Fruit fly (Drosophila melanogaster) ovary, adult (tissue): ENCODE data around the gene Dim1.
A peak's percentile ranks its signal among the peaks of the same experiment; 100 is the strongest.

Experiments used
- CG17801 ChIP-seq: fragments of 200-800 bp; optimal IDR thresholded peaks from 2 replicates; lab custom pipeline; 2019; ENCODE audit warnings: missing biosample characterization, mild to moderate bottlenecking, missing genetic modification characterization, moderate library complexity; ENCODE audit not compliant: partially characterized antibody

The Dim1 gene

dm6 chr2L:4418819-4419218 lies 15.8 kb downstream of the Dim1 start:
- TF ChIP-seq CG17801 (GFP tag; lab: Kevin White, UChicago), result no peak

- TF ChIP-seq CG17801 (GFP tag; lab: Kevin White, UChicago), result no peak
These were observed 19.1 kb downstream of the Dim1 start for dm6 chr2L:4422154-4422553.

DNA sequence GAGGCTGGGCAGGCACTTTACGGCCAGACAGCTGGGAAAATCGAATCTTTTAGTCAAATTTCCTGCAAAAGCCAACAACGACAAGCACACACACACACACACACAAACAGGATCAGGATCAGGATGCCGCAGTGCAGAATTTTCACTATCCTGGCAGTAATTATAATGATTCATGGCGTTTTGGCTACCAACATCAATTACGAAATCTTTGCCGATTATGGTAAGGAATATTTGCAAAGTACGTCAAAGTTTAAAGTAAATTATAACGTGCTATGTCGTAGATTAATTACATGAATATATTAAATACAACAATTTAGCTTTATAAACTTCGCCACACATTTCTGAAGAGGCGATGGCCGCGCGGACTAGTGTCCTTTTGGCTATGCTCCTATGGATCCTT lies 30.6 kb downstream of the Dim1 start, which contains the start of the genes CG34177 and CG34178:
TSS of gene CG34177 (plus strand) at position 301 of the 400 bp plus-strand sequence.
TSS of gene CG34178 (plus strand) at position 301 of the 400 bp plus-strand sequence.
- TF ChIP-seq CG17801 (GFP tag; lab: Kevin White, UChicago), result no peak

DNA sequence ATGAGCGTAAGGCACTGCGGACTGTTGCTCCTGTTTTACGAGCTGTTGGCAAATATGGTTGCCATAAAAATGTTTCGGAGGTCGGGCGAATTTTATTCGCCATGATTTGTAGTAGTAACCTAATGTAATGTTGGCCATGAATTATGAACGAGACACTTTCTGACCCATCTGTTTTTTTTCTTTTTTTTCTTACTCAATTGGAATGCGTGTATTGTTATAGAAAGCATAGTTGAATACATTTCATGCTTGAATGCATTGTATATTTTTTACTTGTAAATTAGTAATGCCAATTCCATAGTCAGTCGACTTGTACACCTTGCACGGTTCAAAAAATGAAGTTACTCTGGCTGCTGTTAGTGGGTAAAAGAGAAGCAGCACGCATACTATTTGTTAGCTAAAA lies 34.4 kb downstream of the Dim1 start, which contains the start of gene CG43056:
TSS of gene CG43056 (plus strand) at position 301 of the 400 bp plus-strand sequence.
- no peak for TF ChIP-seq CG17801 (GFP tag; lab: Kevin White, UChicago)

DNA sequence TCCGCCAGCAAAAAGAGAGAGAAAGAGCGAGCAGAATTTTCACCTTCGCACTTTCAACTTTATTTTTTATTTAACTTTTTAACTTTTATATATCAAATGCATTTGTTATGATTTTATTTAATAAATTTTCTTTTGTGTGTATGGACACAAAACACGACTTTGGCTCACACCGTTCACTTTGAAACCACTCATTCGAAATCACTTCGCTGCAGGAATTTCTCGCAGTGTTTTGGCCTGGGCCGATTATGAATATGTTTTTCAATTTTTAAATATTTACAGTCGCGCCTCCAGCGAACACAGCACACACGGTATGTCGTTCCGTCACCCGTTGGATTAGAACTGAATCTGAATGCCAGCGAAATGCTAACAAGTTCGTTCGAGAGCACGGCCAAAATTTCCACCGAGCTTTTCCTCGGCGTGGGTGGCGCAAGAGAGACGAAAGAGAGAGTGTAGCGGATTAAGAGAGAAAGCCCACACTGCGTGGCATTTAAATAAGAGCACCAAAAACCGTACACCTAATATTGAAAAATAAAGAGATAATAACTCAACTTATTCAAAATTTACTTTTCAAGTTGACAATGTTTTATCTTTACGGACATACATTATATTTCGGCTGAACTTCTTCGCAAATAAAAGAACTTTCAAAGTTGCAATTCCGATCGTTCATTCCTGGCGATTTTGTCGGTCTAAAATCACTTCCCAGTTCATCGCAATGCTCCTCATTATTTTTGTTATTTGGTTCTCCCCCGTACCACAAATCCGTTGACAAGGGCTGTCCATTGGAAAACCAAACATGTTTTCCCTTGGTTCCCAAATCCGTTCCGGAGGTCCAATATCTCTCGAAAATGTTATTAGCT lies 38.1 kb downstream of the Dim1 start, which contains the start of gene CG15431:
TSS of gene CG15431 (minus strand) at position 402 of the 857 bp plus-strand sequence.
- no peak for TF ChIP-seq CG17801 (GFP tag; lab: Kevin White, UChicago)

DNA sequence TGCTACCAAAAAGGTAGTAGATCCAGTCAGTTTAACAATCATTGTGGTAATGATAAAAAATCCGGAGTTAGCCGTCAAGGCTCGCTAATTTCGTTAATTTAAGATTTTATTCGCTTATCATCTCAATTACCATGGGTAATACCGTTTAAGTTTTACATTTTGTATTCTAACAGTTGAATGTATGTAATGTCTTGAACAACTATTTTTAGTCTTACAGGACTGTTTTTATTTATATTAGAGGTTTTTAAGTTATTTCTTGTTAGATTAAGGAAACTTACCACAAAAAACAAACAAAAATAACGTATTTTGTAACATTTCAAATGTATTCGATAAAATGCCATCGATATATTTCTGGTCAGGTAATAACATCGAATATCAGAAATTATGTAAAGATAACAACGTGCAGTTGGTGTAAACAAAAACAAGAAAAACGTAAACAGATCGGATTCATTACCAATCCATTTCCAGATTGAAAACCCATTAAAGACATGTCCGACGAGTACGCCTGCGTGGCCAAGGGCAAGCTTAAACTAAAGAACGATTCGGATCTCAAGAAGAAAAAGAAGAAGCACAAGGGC lies 39.0 kb downstream of the Dim1 start, which contains the start of the genes Sfp24F and CG15432:
TSS of gene Sfp24F (minus strand) at position 51 of the 578 bp plus-strand sequence.
TSS of gene CG15432 (plus strand) at position 311 of the 578 bp plus-strand sequence.
- TF ChIP-seq CG17801 (GFP tag; lab: Kevin White, UChicago), result peak; percentile 14

- peak; percentile 3 for TF ChIP-seq CG17801 (GFP tag; lab: Kevin White, UChicago)
These were observed 41.4 kb downstream of the Dim1 start, which contains the start of the genes morgue and Elp3 for dm6 chr2L:4444457-4444856. Gene morgue (minus strand): TSS chr2L:4444680. Gene Elp3 (plus strand): TSS chr2L:4444732.

DNA sequence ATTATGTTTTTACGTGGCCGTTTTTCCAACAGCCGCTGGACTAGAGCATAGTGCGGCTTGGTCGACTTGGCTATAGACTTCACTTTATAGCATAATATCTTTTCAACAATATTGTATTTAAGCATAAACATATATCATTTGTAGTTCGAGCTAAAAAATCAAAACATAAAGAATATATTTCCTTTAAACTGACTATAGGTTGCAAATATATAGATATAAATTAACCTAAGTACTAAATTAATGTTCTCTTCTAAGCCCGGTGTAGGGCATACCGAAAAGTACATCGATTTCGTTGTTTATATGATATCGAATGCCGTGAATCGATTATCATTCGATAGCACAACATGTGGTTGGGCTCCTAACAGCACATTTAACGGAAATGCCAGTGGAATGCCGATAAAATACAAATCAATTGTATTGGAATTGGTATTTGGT lies 45.5 kb downstream of the Dim1 start, which contains the start of gene MFS18:
TSS of gene MFS18 (minus strand) at position 54 of the 435 bp plus-strand sequence.
- peak; percentile 89 for TF ChIP-seq CG17801 (GFP tag; lab: Kevin White, UChicago)

- no peak for TF ChIP-seq CG17801 (GFP tag; lab: Kevin White, UChicago)
These were observed 49.7 kb downstream of the Dim1 start, which contains the start of gene CG15439 for dm6 chr2L:4452798-4453197. Gene CG15439 (minus strand): TSS chr2L:4453038.
